Worm (Caenorhabditis elegans): ENCODE data around the gene grd-10.

- no peak for TF ChIP-seq zfp-2 (tag; optimal IDR thresholded peaks at IDR 0.05)
- TF ChIP-seq nhr-77 (tag; optimal IDR thresholded peaks at IDR 0.05): no peak
- TF ChIP-seq aly-2 (tag; optimal IDR thresholded peaks at IDR 0.05): no peak
- no peak for TF ChIP-seq lin-39 (tag; optimal IDR thresholded peaks at IDR 0.05)
- TF ChIP-seq lin-13 (GFP tag; optimal IDR thresholded peaks at IDR 0.05): no peak
Measured at ce11 chrIV:3415383-3415782, 25.5 kb upstream of the grd-10 start, which contains the start of gene lgc-9.
